Fruit fly (Drosophila melanogaster) whole organism, embryonic: ENCODE data around the gene CG42324.
A peak's percentile ranks its signal among the peaks of the same experiment; 100 is the strongest.

Experiments used
- CG1024 ChIP-seq: fragments of 200-800 bp; sonication (Bioruptor generic); IDR thresholded peaks from 2 replicates; pipeline ENCODE4 v1.3.6; 2022; ENCODE audit warnings: missing biosample characterization, missing genetic modification characterization
- CG10979 ChIP-seq: fragments of 200-800 bp; sonication (Bioruptor generic); optimal IDR thresholded peaks from 2 replicates; lab custom pipeline; 2018; ENCODE audit warnings: missing biosample characterization, mild to moderate bottlenecking, missing genetic modification characterization, moderate library complexity
- CG11696 ChIP-seq: fragments of 200-800 bp; sonication (Bioruptor generic); IDR thresholded peaks from 2 replicates; pipeline ENCODE4 v1.3.6; 2022; ENCODE audit warnings: missing biosample characterization, missing genetic modification characterization
- CG1233 ChIP-seq: fragments of 200-800 bp; sonication (Bioruptor generic); optimal IDR thresholded peaks from 4 replicates; lab custom pipeline; 2018; ENCODE audit warnings: missing biosample characterization, mild to moderate bottlenecking, missing genetic modification characterization
- CG15514 ChIP-seq: fragments of 200-800 bp; sonication (Bioruptor generic); optimal IDR thresholded peaks from 3 replicates; lab custom pipeline; 2017; ENCODE audit warnings: missing biosample characterization, missing genetic modification characterization, mild to moderate bottlenecking, moderate library complexity, missing genetic modification reagents
- CG16779 ChIP-seq: fragments of 200-800 bp; sonication (Bioruptor generic); IDR thresholded peaks from 2 replicates; pipeline ENCODE4 v1.3.6; 2022; ENCODE audit warnings: missing biosample characterization, missing genetic modification characterization
- CG17361 ChIP-seq: fragments of 200-800 bp; sonication (Bioruptor generic); IDR thresholded peaks from 3 replicates; pipeline ENCODE4 v1.3.6; 2022; ENCODE audit warnings: missing biosample characterization, missing genetic modification characterization
- CG1792 ChIP-seq: fragments of 200-800 bp; sonication (Bioruptor generic); optimal IDR thresholded peaks from 2 replicates; lab custom pipeline; 2016; ENCODE audit warnings: missing biosample characterization, missing genetic modification characterization
- CG32767 ChIP-seq: fragments of 200-800 bp; sonication (Bioruptor generic); IDR thresholded peaks from 2 replicates; pipeline ENCODE4 v1.3.6; 2022; ENCODE audit warnings: missing biosample characterization, missing genetic modification characterization
- CG34376 ChIP-seq: fragments of 200-800 bp; sonication (Bioruptor generic); optimal IDR thresholded peaks from 2 replicates; lab custom pipeline; 2018; ENCODE audit warnings: missing biosample characterization, mild to moderate bottlenecking, missing genetic modification characterization
- CG4707 ChIP-seq: fragments of 200-800 bp; sonication (Bioruptor generic); optimal IDR thresholded peaks from 2 replicates; lab custom pipeline; 2018; ENCODE audit warnings: missing biosample characterization, mild to moderate bottlenecking, missing genetic modification characterization, moderate library complexity
- CG6854 ChIP-seq: fragments of 200-800 bp; sonication (Bioruptor generic); optimal IDR thresholded peaks from 3 replicates; lab custom pipeline; 2017; ENCODE audit warnings: missing biosample characterization, mild to moderate bottlenecking, missing genetic modification characterization
- CG7556 ChIP-seq: fragments of 200-800 bp; sonication (Bioruptor generic); optimal IDR thresholded peaks from 2 replicates; lab custom pipeline; 2017; ENCODE audit warnings: missing biosample characterization, mild to moderate bottlenecking, missing genetic modification characterization
- CG7786 ChIP-seq: fragments of 200-800 bp; sonication (Bioruptor generic); optimal IDR thresholded peaks from 2 replicates; lab custom pipeline; 2016; ENCODE audit warnings: missing biosample characterization, missing genetic modification characterization
- Dp ChIP-seq: fragments of 200-800 bp; sonication (Bioruptor generic); optimal IDR thresholded peaks from 2 replicates; lab custom pipeline; 2018; ENCODE audit warnings: missing biosample characterization, mild to moderate bottlenecking, missing genetic modification characterization, moderate library complexity
- Ets65A ChIP-seq: fragments of 200-800 bp; sonication (Bioruptor generic); peaks from one replicate; lab custom pipeline; 2016; ENCODE audit warnings: missing biosample characterization, missing genetic modification characterization
- Ets97D ChIP-seq: fragments of 200-800 bp; sonication (Bioruptor generic); optimal IDR thresholded peaks from 3 replicates; lab custom pipeline; 2016; ENCODE audit warnings: missing biosample characterization, missing genetic modification characterization
- HLH4C ChIP-seq: fragments of 200-800 bp; sonication (Bioruptor generic); IDR thresholded peaks from 3 replicates; pipeline ENCODE4 v1.3.6; 2022; ENCODE audit warnings: missing biosample characterization, missing genetic modification characterization; ENCODE audit not compliant: partially characterized antibody
- Hr51 ChIP-seq, 2 experiments: fragments of 200-800 bp; sonication (Bioruptor generic); optimal IDR thresholded peaks; 2 replicates in 1 of 2; 3 replicates in 1 of 2; lab custom pipeline; 2016 to 2018; ENCODE audit warnings: missing biosample characterization in 2 of 2, missing genetic modification characterization in 2 of 2, mild to moderate bottlenecking in 1 of 2, moderate library complexity in 1 of 2
- MTF-1 ChIP-seq: fragments of 200-800 bp; sonication (Bioruptor generic); optimal IDR thresholded peaks from 2 replicates; lab custom pipeline; 2018; ENCODE audit warnings: missing biosample characterization, mild to moderate bottlenecking, missing genetic modification characterization, borderline replicate concordance
- Meics ChIP-seq: fragments of 200-800 bp; sonication (Bioruptor generic); optimal IDR thresholded peaks from 2 replicates; lab custom pipeline; 2017; ENCODE audit warnings: missing biosample characterization, mild to moderate bottlenecking, missing genetic modification characterization
- Myb ChIP-seq: fragments of 200-800 bp; sonication (Bioruptor generic); optimal IDR thresholded peaks from 2 replicates; lab custom pipeline; 2016; ENCODE audit warnings: missing biosample characterization, missing genetic modification characterization
- Neu2 ChIP-seq: fragments of 200-800 bp; sonication (Bioruptor generic); optimal IDR thresholded peaks from 3 replicates; lab custom pipeline; 2016; ENCODE audit warnings: missing biosample characterization, missing genetic modification characterization, borderline replicate concordance
- Nf-YB ChIP-seq: fragments of 200-800 bp; sonication (Bioruptor generic); optimal IDR thresholded peaks from 3 replicates; lab custom pipeline; 2019; ENCODE audit warnings: missing biosample characterization, mild to moderate bottlenecking, missing genetic modification characterization, moderate library complexity
- Nf-YC ChIP-seq: fragments of 200-800 bp; optimal IDR thresholded peaks from 3 replicates; lab custom pipeline; 2019; ENCODE audit warnings: missing biosample characterization, mild to moderate bottlenecking, missing genetic modification characterization, moderate library complexity
- Oaz ChIP-seq: fragments of 200-800 bp; sonication (Bioruptor generic); IDR thresholded peaks from 2 replicates; pipeline ENCODE4 v1.3.6; 2022; ENCODE audit warnings: missing biosample characterization, missing genetic modification characterization
- Rfx ChIP-seq: fragments of 200-800 bp; sonication (Bioruptor generic); IDR thresholded peaks from 2 replicates; pipeline ENCODE4 v1.3.6; 2022; ENCODE audit warnings: missing biosample characterization, missing genetic modification characterization
- Xrp1 ChIP-seq: fragments of 200-800 bp; sonication (Bioruptor generic); IDR thresholded peaks from 2 replicates; pipeline ENCODE4 v1.3.6; 2022; ENCODE audit warnings: missing biosample characterization, missing genetic modification characterization
- az2 ChIP-seq: fragments of 200-800 bp; sonication (Bioruptor generic); optimal IDR thresholded peaks from 3 replicates; lab custom pipeline; 2016; ENCODE audit warnings: missing biosample characterization, missing genetic modification characterization
- bab2 ChIP-seq: fragments of 200-800 bp; sonication (Bioruptor generic); optimal IDR thresholded peaks from 2 replicates; lab custom pipeline; 2016; ENCODE audit warnings: missing biosample characterization, missing genetic modification characterization
- bbx ChIP-seq: fragments of 200-800 bp; sonication (Bioruptor generic); IDR thresholded peaks from 2 replicates; pipeline ENCODE4 v1.3.6; 2022; ENCODE audit warnings: missing biosample characterization, missing genetic modification characterization; ENCODE audit not compliant: partially characterized antibody
- bcd ChIP-seq: fragments of 200-800 bp; sonication (Bioruptor generic); optimal IDR thresholded peaks from 2 replicates; lab custom pipeline; 2017; ENCODE audit warnings: missing biosample characterization, mild to moderate bottlenecking, missing genetic modification characterization
- chinmo ChIP-seq: fragments of 200-800 bp; sonication (Bioruptor generic); IDR thresholded peaks from 4 replicates; pipeline ENCODE4 v1.3.6; 2022; ENCODE audit warnings: missing biosample characterization, missing genetic modification characterization; ENCODE audit not compliant: partially characterized antibody
- chm ChIP-seq: fragments of 200-800 bp; sonication (Bioruptor generic); IDR thresholded peaks from 2 replicates; pipeline ENCODE4 v1.3.6; 2022; ENCODE audit warnings: missing biosample characterization, missing genetic modification characterization
- crp ChIP-seq, 2 experiments: fragments of 200-800 bp; sonication (Bioruptor generic); optimal IDR thresholded peaks; 2 replicates in 1 of 2; 3 replicates in 1 of 2; lab custom pipeline; 2017; ENCODE audit warnings: missing biosample characterization in 2 of 2, missing genetic modification characterization in 2 of 2, mild to moderate bottlenecking in 1 of 2, moderate library complexity in 1 of 2
- ems ChIP-seq: fragments of 200-800 bp; sonication (Bioruptor generic); optimal IDR thresholded peaks from 3 replicates; lab custom pipeline; 2016; ENCODE audit warnings: missing biosample characterization, missing genetic modification characterization
- gro ChIP-seq: fragments of 200-800 bp; sonication (Bioruptor generic); optimal IDR thresholded peaks from 2 replicates; lab custom pipeline; 2016; ENCODE audit warnings: missing biosample characterization, missing genetic modification characterization
- gsb-n ChIP-seq: fragments of 200-800 bp; sonication (Bioruptor generic); optimal IDR thresholded peaks from 3 replicates; lab custom pipeline; 2018; ENCODE audit warnings: missing biosample characterization, mild to moderate bottlenecking, missing genetic modification characterization
- h ChIP-seq: fragments of >200 bp; optimal IDR thresholded peaks from 2 replicates; lab custom pipeline; 2017
- hb ChIP-seq: fragments of 200-800 bp; sonication (Bioruptor generic); IDR thresholded peaks from 3 replicates; pipeline ENCODE4 v1.3.6; 2022; ENCODE audit warnings: missing biosample characterization, missing genetic modification characterization; ENCODE audit not compliant: partially characterized antibody
- p53 ChIP-seq: fragments of 200-800 bp; sonication (Bioruptor generic); optimal IDR thresholded peaks from 2 replicates; lab custom pipeline; 2016; ENCODE audit warnings: missing biosample characterization, missing genetic modification characterization
- row ChIP-seq: fragments of 200-800 bp; sonication (Bioruptor generic); IDR thresholded peaks from 3 replicates; pipeline ENCODE4 v1.3.6; 2022; ENCODE audit warnings: missing biosample characterization, missing genetic modification characterization
- sd ChIP-seq: fragments of 200-800 bp; sonication (Bioruptor generic); optimal IDR thresholded peaks from 3 replicates; lab custom pipeline; 2018; ENCODE audit warnings: missing biosample characterization, mild to moderate bottlenecking, missing genetic modification characterization, moderate library complexity
- shn ChIP-seq: fragments of 200-800 bp; sonication (Bioruptor generic); optimal IDR thresholded peaks from 3 replicates; lab custom pipeline; 2016; ENCODE audit warnings: missing biosample characterization, missing genetic modification characterization
- sim ChIP-seq: fragments of 200-800 bp; sonication (Bioruptor generic); IDR thresholded peaks from 2 replicates; pipeline ENCODE4 v1.3.6; 2022; ENCODE audit warnings: missing biosample characterization, missing genetic modification characterization
- tio ChIP-seq: fragments of 200-800 bp; sonication (Bioruptor generic); optimal IDR thresholded peaks from 2 replicates; lab custom pipeline; 2017; ENCODE audit warnings: missing biosample characterization, missing genetic modification characterization, inconsistent platforms
- tll ChIP-seq, 2 experiments: fragments of 200-800 bp in 1 of 2; fragments of >200 bp in 1 of 2; sonication (Bioruptor generic) in 1 of 2; optimal IDR thresholded peaks; 2 replicates each; lab custom pipeline; 2017 to 2019; ENCODE audit warnings: missing biosample characterization in 2 of 2, missing genetic modification characterization in 2 of 2, mild to moderate bottlenecking in 1 of 2, moderate library complexity in 1 of 2
- twi ChIP-seq: fragments of 200-800 bp; optimal IDR thresholded peaks from 2 replicates; lab custom pipeline; 2019; ENCODE audit warnings: missing biosample characterization, mild to moderate bottlenecking, missing genetic modification characterization, moderate library complexity
- unpg ChIP-seq: fragments of 200-800 bp; sonication (Bioruptor generic); optimal IDR thresholded peaks from 3 replicates; lab custom pipeline; 2018; ENCODE audit warnings: missing biosample characterization, mild to moderate bottlenecking, missing genetic modification characterization, moderate library complexity
- zfh1 ChIP-seq: fragments of 200-800 bp; sonication (Bioruptor generic); IDR thresholded peaks from 3 replicates; pipeline ENCODE4 v1.3.6; 2022; ENCODE audit warnings: missing biosample characterization, missing genetic modification characterization

Gene CG42324

DNA sequence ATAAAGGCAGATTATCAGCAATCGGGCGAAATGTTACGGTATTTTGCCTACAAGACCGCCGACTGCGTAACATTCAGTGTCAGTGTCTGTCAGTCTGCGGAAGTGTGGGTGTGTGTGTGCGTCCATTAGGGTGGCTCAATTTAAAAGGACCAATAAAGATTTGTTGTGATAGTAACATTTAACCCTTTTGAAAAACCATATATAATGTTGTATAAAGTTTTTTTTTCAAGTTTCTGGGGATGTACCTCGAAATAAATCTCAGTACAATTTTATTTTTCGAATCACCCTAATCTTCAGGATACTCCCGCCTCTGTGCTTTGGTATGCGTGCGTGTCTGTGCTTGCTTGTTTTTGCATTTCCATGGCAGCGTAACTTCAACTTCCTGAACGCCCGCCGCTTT lies 539 bp downstream of the CG42324 start (continued):
- TF ChIP-seq ems (GFP tag; lab: Kevin White, UChicago): peak; percentile 48
- no peak for TF ChIP-seq shn (GFP tag; lab: Kevin White, UChicago)
- TF ChIP-seq CG32767 (GFP tag; lab: Robert Waterston, UW): 0 out of 2 replicates have a peak, but pooled peaks have one; percentile 57
- peak; percentile 87 for TF ChIP-seq CG7556 (GFP tag; lab: Kevin White, UChicago)
- TF ChIP-seq Hr51 (GFP tag; optimal IDR thresholded peaks at IDR 0.05; lab: Kevin White, UChicago): peak; percentile 55 to 80
- peak; percentile 51 for TF ChIP-seq Myb
- peak; percentile 12 for TF ChIP-seq gsb-n (tag; lab: Kevin White, UChicago)
- peak; percentile 34; the same call in 1 of the 2 replicates for TF ChIP-seq Oaz (GFP tag; lab: Robert Waterston, UW)
- TF ChIP-seq p53 (GFP tag; lab: Kevin White, UChicago): peak; percentile 35
- TF ChIP-seq CG17361 (GFP tag; lab: Robert Waterston, UW): peak; percentile 13; the same call in 1 of the 3 replicates
- TF ChIP-seq MTF-1 (GFP tag; lab: Kevin White, UChicago): peak; percentile 56
- no peak for TF ChIP-seq hb (GFP tag; lab: Robert Waterston, UW)
- TF ChIP-seq CG6854: peak; percentile 85
- TF ChIP-seq Dp (GFP tag; lab: Kevin White, UChicago): no peak
- TF ChIP-seq sd (tag; lab: Kevin White, UChicago): peak; percentile 55
- TF ChIP-seq zfh1: peak; percentile 36; the same call in 1 of the 3 replicates
- TF ChIP-seq Nf-YB (GFP tag; lab: Kevin White, UChicago): peak; percentile 32
- TF ChIP-seq az2 (GFP tag; lab: Kevin White, UChicago): peak; percentile 38
- TF ChIP-seq CG16779 (GFP tag; lab: Robert Waterston, UW): peak; percentile 81
- no peak for TF ChIP-seq crp (GFP tag; optimal IDR thresholded peaks at IDR 0.05; lab: Kevin White, UChicago)
- TF ChIP-seq h (lab: Kevin White, UChicago): no peak
- no peak for TF ChIP-seq Ets65A (GFP tag; lab: Kevin White, UChicago)
- no peak for TF ChIP-seq HLH4C (GFP tag; lab: Robert Waterston, UW)
- TF ChIP-seq CG15514: peak; percentile 81
- TF ChIP-seq gro: peak; percentile 61
- peak; percentile 77 for TF ChIP-seq Xrp1
- TF ChIP-seq CG1024 (GFP tag; lab: Robert Waterston, UW): 0 out of 2 replicates have a peak, but pooled peaks have one; percentile 45
- TF ChIP-seq twi (tag; lab: Kevin White, UChicago): no peak
- peak; percentile 18 for TF ChIP-seq Ets97D (GFP tag; lab: Kevin White, UChicago)
- TF ChIP-seq chinmo (GFP tag; lab: Robert Waterston, UW): no peak
- TF ChIP-seq CG1233: peak; percentile 45
- no peak for TF ChIP-seq Neu2 (GFP tag; lab: Kevin White, UChicago)
- TF ChIP-seq CG7786 (GFP tag; lab: Kevin White, UChicago): peak; percentile 45
- TF ChIP-seq tio (GFP tag; lab: Kevin White, UChicago): peak; percentile 19
- TF ChIP-seq Nf-YC: peak; percentile 66
- no peak for TF ChIP-seq sim (GFP tag; lab: Robert Waterston, UW)
- no peak for TF ChIP-seq tll (GFP tag; optimal IDR thresholded peaks at IDR 0.05; lab: Kevin White, UChicago)
- TF ChIP-seq bcd (GFP tag; lab: Kevin White, UChicago): peak; percentile 50
- TF ChIP-seq CG4707 (GFP tag; lab: Kevin White, UChicago): peak; percentile 14
- peak; percentile 89 for TF ChIP-seq Meics (GFP tag; lab: Kevin White, UChicago)
- TF ChIP-seq row (GFP tag; lab: Robert Waterston, UW): peak; percentile 81
- no peak for TF ChIP-seq bbx (GFP tag; lab: Robert Waterston, UW)
- TF ChIP-seq CG34376 (GFP tag; lab: Kevin White, UChicago): peak; percentile 89
- peak; percentile 78; the same call in 1 of the 2 replicates for TF ChIP-seq chm
- TF ChIP-seq CG10979 (tag; lab: Kevin White, UChicago): peak; percentile 48
- no peak for TF ChIP-seq CG1792
- TF ChIP-seq bab2: peak; percentile 44
- TF ChIP-seq CG11696 (GFP tag; lab: Robert Waterston, UW): peak; percentile 22; the same call in 1 of the 2 replicates
- peak; percentile 81 for TF ChIP-seq unpg (GFP tag; lab: Kevin White, UChicago)
- TF ChIP-seq Rfx: peak; percentile 86
